Fruit fly (Drosophila melanogaster): ENCODE data around the gene Ttc19.

DNA sequence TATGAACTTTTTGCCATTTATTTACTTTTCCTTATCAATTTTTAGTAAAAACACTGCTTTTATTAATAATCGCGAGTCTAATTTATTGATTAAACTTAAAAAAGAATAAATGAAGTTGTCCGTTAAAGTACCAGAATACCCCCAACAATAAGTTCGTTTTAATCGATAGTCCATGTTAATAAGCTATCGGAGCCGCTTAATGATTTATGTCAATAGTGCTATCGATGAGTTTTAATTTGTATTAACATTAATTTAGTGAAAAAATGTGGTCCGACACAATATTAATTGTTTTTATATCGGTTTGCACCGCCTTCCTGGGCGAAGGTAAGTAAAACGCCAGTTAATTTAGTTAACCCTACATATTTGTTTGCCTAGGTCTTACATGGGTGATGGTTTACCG is 4.0 kb upstream of the Ttc19 start, which contains the start of gene CG10470:
- TF ChIP-seq CG11762 (GFP tag; optimal IDR thresholded peaks at IDR 0.05; ENCODE audit: insufficient read depth) (no peak), Eip78C (GFP tag) (peak; percentile 16), CG16779 (tag; optimal IDR thresholded peaks at IDR 0.05) (no peak)

Measured in whole organism, prepupa.